Worm (Caenorhabditis elegans): Measurements from ENCODE around the gene C01G5.9.

DNA sequence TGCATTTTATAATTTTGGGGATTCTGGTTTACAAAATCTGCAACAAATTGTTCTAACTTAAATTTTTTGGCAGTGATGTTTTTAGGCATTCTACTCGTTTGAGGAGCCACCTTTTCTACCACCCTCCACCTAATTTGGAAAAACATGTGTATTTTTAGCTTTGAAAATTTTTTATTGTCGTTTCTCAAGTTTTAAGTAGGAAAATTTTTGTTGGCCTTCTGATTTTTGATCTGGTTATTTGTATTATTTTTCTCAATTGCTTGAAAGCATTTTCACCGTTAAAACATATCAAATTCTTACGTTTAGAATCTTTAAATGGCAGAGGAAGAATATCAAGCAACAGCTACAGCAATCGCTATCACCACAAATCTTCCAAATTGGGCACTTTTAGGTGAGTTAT, 1.8 kb upstream of the C01G5.9 start, which contains the start of gene C01G5.7:
- no peak for TF ChIP-seq fkh-10 (GFP tag; optimal IDR thresholded peaks at IDR 0.05)
- TF ChIP-seq lin-39 (tag; optimal IDR thresholded peaks at IDR 0.05), result no peak
- no peak for TF ChIP-seq pqm-1 (tag; optimal IDR thresholded peaks at IDR 0.05)
- TF ChIP-seq attf-4 (tag; optimal IDR thresholded peaks at IDR 0.05), result no peak
- no peak for TF ChIP-seq zag-1 (tag; optimal IDR thresholded peaks at IDR 0.05)
- no peak for TF ChIP-seq F10B5.3 (tag; optimal IDR thresholded peaks at IDR 0.05)
- no peak for TF ChIP-seq unc-62 (GFP tag; optimal IDR thresholded peaks at IDR 0.05 in 1 of 2)
- no peak for TF ChIP-seq unc-62 (tag; optimal IDR thresholded peaks at IDR 0.05)
- no peak for TF ChIP-seq ama-1 (optimal IDR thresholded peaks at IDR 0.05)
- no peak for TF ChIP-seq R02D3.7 (tag; optimal IDR thresholded peaks at IDR 0.05)
- TF ChIP-seq ceh-82 (tag; optimal IDR thresholded peaks at IDR 0.05), result no peak
- TF ChIP-seq daf-8 (GFP tag; IDR thresholded peaks at IDR 0.05), result no peak
- TF ChIP-seq lin-13 (GFP tag; optimal IDR thresholded peaks at IDR 0.05), result no peak
- TF ChIP-seq ZK337.2 (GFP tag; IDR thresholded peaks at IDR 0.05), result no peak
- no peak for TF ChIP-seq F49E8.2 (tag; optimal IDR thresholded peaks at IDR 0.05; ENCODE audit: borderline replicate concordance)
